Worm (Caenorhabditis elegans): Measurements from ENCODE around the gene F56C3.1.
"Not testable (repeated sequence)": the region's sequence is repeated elsewhere in the genome, so short reads cannot be mapped to it uniquely, and the experiment has no call there.

- TF ChIP-seq ama-1 (optimal IDR thresholded peaks at IDR 0.05); F13C5.2 (tag; optimal IDR thresholded peaks at IDR 0.05); hmbx-1 (tag; optimal IDR thresholded peaks at IDR 0.05); tbx-37 (GFP tag; conservative IDR thresholded peaks at IDR 0.05); ceh-13 (GFP tag; optimal IDR thresholded peaks at IDR 0.05): not testable (repeated sequence)
Observed at ce11 chrX:1430707-1431106, 43.6 kb downstream of the F56C3.1 start, which contains the start of gene F19G12.1.

All from whole organism, early embryonic.